Fruit fly (Drosophila melanogaster) whole organism, embryonic: ENCODE measurements around the gene janB.
A peak's percentile ranks its signal among the peaks of the same experiment; 100 is the strongest.

Experiments
- Abd-B ChIP-seq: fragments of 200-800 bp; sonication (Bioruptor generic); optimal IDR thresholded peaks from 2 replicates; lab custom pipeline; 2018; ENCODE audit warnings: missing biosample characterization, mild to moderate bottlenecking, missing genetic modification characterization, moderate library complexity
- BtbVII ChIP-seq: fragments of 200-800 bp; sonication (Bioruptor generic); optimal IDR thresholded peaks from 3 replicates; lab custom pipeline; 2017; ENCODE audit warnings: missing biosample characterization, mild to moderate bottlenecking, missing genetic modification characterization
- CG10267 ChIP-seq: fragments of 200-800 bp; sonication (Bioruptor generic); optimal IDR thresholded peaks from 2 replicates; lab custom pipeline; 2018; ENCODE audit warnings: missing biosample characterization, mild to moderate bottlenecking, missing genetic modification characterization, moderate library complexity
- CG10431 ChIP-seq: fragments of 200-800 bp; sonication (Bioruptor generic); optimal IDR thresholded peaks from 3 replicates; lab custom pipeline; 2018; ENCODE audit warnings: missing biosample characterization, mild to moderate bottlenecking, missing genetic modification characterization
- CG11247 ChIP-seq: fragments of 200-800 bp; sonication (Bioruptor generic); IDR thresholded peaks from 2 replicates; pipeline ENCODE4 v1.3.6; 2022; ENCODE audit warnings: missing biosample characterization, missing genetic modification characterization
- CG12299 ChIP-seq: fragments of 200-800 bp; sonication (Bioruptor generic); optimal IDR thresholded peaks from 2 replicates; lab custom pipeline; 2018; ENCODE audit warnings: missing biosample characterization, mild to moderate bottlenecking, missing genetic modification characterization
- CG16863 ChIP-seq: fragments of 200-800 bp; sonication (Bioruptor generic); optimal IDR thresholded peaks from 3 replicates; lab custom pipeline; 2016; ENCODE audit warnings: missing biosample characterization, missing genetic modification characterization
- CG17385 ChIP-seq: fragments of 200-800 bp; sonication (Bioruptor generic); optimal IDR thresholded peaks from 3 replicates; lab custom pipeline; 2018; ENCODE audit warnings: missing biosample characterization, mild to moderate bottlenecking, missing genetic modification characterization
- CG17829 ChIP-seq: fragments of 200-800 bp; optimal IDR thresholded peaks from 2 replicates; lab custom pipeline; 2019; ENCODE audit warnings: missing biosample characterization, mild to moderate bottlenecking, missing genetic modification characterization, moderate library complexity
- CG17912 ChIP-seq: fragments of 200-800 bp; sonication (Bioruptor generic); optimal IDR thresholded peaks from 2 replicates; lab custom pipeline; 2018; ENCODE audit warnings: missing biosample characterization, mild to moderate bottlenecking, missing genetic modification characterization
- CG18476 ChIP-seq: fragments of 200-800 bp; sonication (Bioruptor generic); optimal IDR thresholded peaks from 2 replicates; lab custom pipeline; 2016; ENCODE audit warnings: missing biosample characterization, mild to moderate bottlenecking, missing genetic modification characterization
- CG31441 ChIP-seq: fragments of 200-800 bp; sonication (Bioruptor generic); IDR thresholded peaks from 2 replicates; pipeline ENCODE4 v1.3.6; 2022; ENCODE audit warnings: missing biosample characterization, missing genetic modification characterization
- CG34376 ChIP-seq: fragments of 200-800 bp; sonication (Bioruptor generic); optimal IDR thresholded peaks from 2 replicates; lab custom pipeline; 2018; ENCODE audit warnings: missing biosample characterization, mild to moderate bottlenecking, missing genetic modification characterization
- CG5180 ChIP-seq: fragments of 200-800 bp; sonication (Bioruptor generic); optimal IDR thresholded peaks from 3 replicates; lab custom pipeline; 2017; ENCODE audit warnings: missing biosample characterization, missing genetic modification characterization, mild to moderate bottlenecking, moderate library complexity, missing genetic modification reagents
- CG6813 ChIP-seq: fragments of 200-800 bp; sonication (Bioruptor generic); optimal IDR thresholded peaks from 2 replicates; lab custom pipeline; 2017; ENCODE audit warnings: missing biosample characterization, missing genetic modification characterization, mild to moderate bottlenecking, moderate library complexity, missing genetic modification reagents
- CG7928 ChIP-seq: fragments of 200-800 bp; sonication (Bioruptor generic); optimal IDR thresholded peaks from 2 replicates; lab custom pipeline; 2017; ENCODE audit warnings: missing biosample characterization, mild to moderate bottlenecking, missing genetic modification characterization
- CG8359 ChIP-seq: fragments of 200-800 bp; sonication (Bioruptor generic); optimal IDR thresholded peaks from 2 replicates; lab custom pipeline; 2017; ENCODE audit warnings: missing biosample characterization, mild to moderate bottlenecking, missing genetic modification characterization, borderline replicate concordance
- CG9876 ChIP-seq: fragments of 200-800 bp; sonication (Bioruptor generic); optimal IDR thresholded peaks from 2 replicates; lab custom pipeline; 2016; ENCODE audit warnings: missing biosample characterization, missing genetic modification characterization
- E2f1 ChIP-seq: fragments of 200-800 bp; sonication (Bioruptor generic); IDR thresholded peaks from 2 replicates; pipeline ENCODE4 v1.3.6; 2022; ENCODE audit warnings: missing biosample characterization, missing genetic modification characterization
- Eip74EF ChIP-seq, 2 experiments: fragments of 200-800 bp in 1 of 2; fragments of >200 bp in 1 of 2; sonication (Bioruptor generic) in 1 of 2; optimal IDR thresholded peaks; 2 replicates each; lab custom pipeline; 2017 to 2019; ENCODE audit warnings: missing biosample characterization in 2 of 2, missing genetic modification characterization in 2 of 2, mild to moderate bottlenecking in 1 of 2, moderate library complexity in 1 of 2
- Ets97D ChIP-seq: fragments of 200-800 bp; sonication (Bioruptor generic); optimal IDR thresholded peaks from 3 replicates; lab custom pipeline; 2016; ENCODE audit warnings: missing biosample characterization, missing genetic modification characterization
- HLH54F ChIP-seq: fragments of 200-800 bp; sonication (Bioruptor generic); optimal IDR thresholded peaks from 3 replicates; lab custom pipeline; 2016; ENCODE audit warnings: missing biosample characterization, missing genetic modification characterization
- Hmr ChIP-seq: fragments of 200-800 bp; sonication (Bioruptor generic); optimal IDR thresholded peaks from 3 replicates; lab custom pipeline; 2017; ENCODE audit warnings: mild to moderate bottlenecking, missing biosample characterization, missing genetic modification reagents, missing genetic modification characterization
- Hmx ChIP-seq: fragments of 200-800 bp; sonication (Bioruptor generic); optimal IDR thresholded peaks from 2 replicates; lab custom pipeline; 2016; ENCODE audit warnings: missing biosample characterization, missing genetic modification characterization
- Kr ChIP-seq: fragments of 200-800 bp; sonication (Bioruptor generic); optimal IDR thresholded peaks from 2 replicates; lab custom pipeline; 2017; ENCODE audit warnings: missing biosample characterization, mild to moderate bottlenecking, missing genetic modification characterization
- Lhr ChIP-seq: fragments of 200-800 bp; sonication (Bioruptor generic); optimal IDR thresholded peaks from 3 replicates; lab custom pipeline; 2017; ENCODE audit warnings: mild to moderate bottlenecking, missing biosample characterization, missing genetic modification reagents, missing genetic modification characterization
- Mad ChIP-seq: fragments of 200-800 bp; sonication (Bioruptor generic); optimal IDR thresholded peaks from 2 replicates; lab custom pipeline; 2016; ENCODE audit warnings: missing biosample characterization, missing genetic modification characterization
- Max ChIP-seq: fragments of 200-800 bp; sonication (Bioruptor generic); optimal IDR thresholded peaks from 2 replicates; lab custom pipeline; 2016; ENCODE audit warnings: missing biosample characterization, mild to moderate bottlenecking, missing genetic modification characterization
- Med ChIP-seq: fragments of 200-800 bp; sonication (Bioruptor generic); peaks from one replicate; lab custom pipeline; 2016; ENCODE audit warnings: missing biosample characterization, missing genetic modification characterization, mild to moderate bottlenecking, inconsistent platforms, moderate library complexity
- Nf-YC ChIP-seq: fragments of 200-800 bp; optimal IDR thresholded peaks from 3 replicates; lab custom pipeline; 2019; ENCODE audit warnings: missing biosample characterization, mild to moderate bottlenecking, missing genetic modification characterization, moderate library complexity
- Pdp1 ChIP-seq, 2 experiments: fragments of 200-800 bp; sonication (Bioruptor generic); optimal IDR thresholded peaks; 3 replicates each; lab custom pipeline; 2016; ENCODE audit warnings: missing biosample characterization in 2 of 2, missing genetic modification characterization in 2 of 2, mild to moderate bottlenecking in 1 of 2, moderate library complexity in 1 of 2
- Sox102F ChIP-seq: fragments of 200-800 bp; sonication (Bioruptor generic); optimal IDR thresholded peaks from 2 replicates; lab custom pipeline; 2018; ENCODE audit warnings: missing biosample characterization, mild to moderate bottlenecking, missing genetic modification characterization, moderate library complexity
- Xrp1 ChIP-seq: fragments of 200-800 bp; sonication (Bioruptor generic); IDR thresholded peaks from 2 replicates; pipeline ENCODE4 v1.3.6; 2022; ENCODE audit warnings: missing biosample characterization, missing genetic modification characterization
- bigmax ChIP-seq: fragments of 200-800 bp; sonication (Bioruptor generic); optimal IDR thresholded peaks from 2 replicates; lab custom pipeline; 2018; ENCODE audit warnings: missing biosample characterization, mild to moderate bottlenecking, missing genetic modification characterization
- dpn ChIP-seq, 2 experiments: fragments of 200-800 bp; sonication (Bioruptor generic); optimal IDR thresholded peaks; 3 replicates each; lab custom pipeline; 2016; ENCODE audit warnings: missing biosample characterization in 2 of 2, missing genetic modification characterization in 2 of 2
- grn ChIP-seq: fragments of 200-800 bp; sonication (Bioruptor generic); optimal IDR thresholded peaks from 3 replicates; lab custom pipeline; 2017; ENCODE audit warnings: missing biosample characterization, missing genetic modification characterization
- hbn ChIP-seq: fragments of 200-800 bp; sonication (Bioruptor generic); IDR thresholded peaks from 2 replicates; pipeline ENCODE4 v1.3.6; 2022; ENCODE audit warnings: missing biosample characterization, missing genetic modification characterization; ENCODE audit not compliant: partially characterized antibody
- lilli ChIP-seq: fragments of 200-800 bp; sonication (Bioruptor generic); optimal IDR thresholded peaks from 3 replicates; lab custom pipeline; 2016; ENCODE audit warnings: missing biosample characterization, missing genetic modification characterization
- lola ChIP-seq, 3 experiments: fragments of >200 bp in 2 of 3; fragments of 200-800 bp in 1 of 3; sonication (Bioruptor generic) in 1 of 3; optimal IDR thresholded peaks; 2 replicates each; lab custom pipeline; 2017 to 2019; ENCODE audit warnings: missing biosample characterization in 3 of 3, missing genetic modification characterization in 3 of 3, mild to moderate bottlenecking in 1 of 3, moderate library complexity in 1 of 3
- mirr ChIP-seq: fragments of 200-800 bp; sonication (Bioruptor generic); optimal IDR thresholded peaks from 3 replicates; lab custom pipeline; 2018; ENCODE audit warnings: missing biosample characterization, mild to moderate bottlenecking, missing genetic modification characterization
- nerfin-2 ChIP-seq: fragments of 200-800 bp; sonication (Bioruptor generic); IDR thresholded peaks from 2 replicates; pipeline ENCODE4 v1.3.6; 2022; ENCODE audit warnings: missing biosample characterization, missing genetic modification characterization; ENCODE audit not compliant: partially characterized antibody
- pnt ChIP-seq: fragments of 200-800 bp; sonication (Bioruptor generic); optimal IDR thresholded peaks from 3 replicates; lab custom pipeline; 2016; ENCODE audit warnings: missing biosample characterization, missing genetic modification characterization
- psq ChIP-seq: fragments of 200-800 bp; sonication (Bioruptor generic); optimal IDR thresholded peaks from 2 replicates; lab custom pipeline; 2017; ENCODE audit warnings: missing biosample characterization, missing genetic modification characterization
- row ChIP-seq: fragments of 200-800 bp; sonication (Bioruptor generic); IDR thresholded peaks from 3 replicates; pipeline ENCODE4 v1.3.6; 2022; ENCODE audit warnings: missing biosample characterization, missing genetic modification characterization
- sens ChIP-seq: fragments of 200-800 bp; sonication (Bioruptor generic); peaks from one replicate; lab custom pipeline; 2016; ENCODE audit warnings: missing biosample characterization, missing genetic modification characterization
- sens-2 ChIP-seq: fragments of 200-800 bp; sonication (Bioruptor generic); IDR thresholded peaks from 2 replicates; pipeline ENCODE4 v1.3.6; 2022; ENCODE audit warnings: missing biosample characterization, missing genetic modification characterization
- toy ChIP-seq: fragments of 200-800 bp; sonication (Bioruptor generic); IDR thresholded peaks from 2 replicates; pipeline ENCODE4 v1.3.6; 2022; ENCODE audit warnings: missing biosample characterization, missing genetic modification characterization
- twi ChIP-seq: fragments of 200-800 bp; optimal IDR thresholded peaks from 2 replicates; lab custom pipeline; 2019; ENCODE audit warnings: missing biosample characterization, mild to moderate bottlenecking, missing genetic modification characterization, moderate library complexity
- zfh2 ChIP-seq: fragments of 200-800 bp; sonication (Bioruptor generic); optimal IDR thresholded peaks from 2 replicates; lab custom pipeline; 2016; ENCODE audit warnings: missing biosample characterization, missing genetic modification characterization

The janB gene

dm6 chr3R:30061980-30062379, 23.5 kb upstream of the janB start:
- TF ChIP-seq CG34376 (GFP tag; lab: Kevin White, UChicago) (peak; percentile 24), Med (GFP tag; lab: Kevin White, UChicago) (peak; percentile 73), CG5180 (GFP tag; lab: Kevin White, UChicago) (peak; percentile 28), Max (GFP tag; lab: Kevin White, UChicago) (no peak), hbn (GFP tag; lab: Robert Waterston, UW) (no peak), sens-2 (GFP tag; lab: Robert Waterston, UW) (0 out of 2 replicates have a peak, but pooled peaks have one; percentile 31), Mad (no peak), CG6813 (peak; percentile 50), sens (peak; percentile 16), Eip74EF (GFP tag; optimal IDR thresholded peaks at IDR 0.05; lab: Kevin White, UChicago) (peak in 1 of 2 experiments; percentile 4)

- TF ChIP-seq Pdp1 (GFP tag; optimal IDR thresholded peaks at IDR 0.05; lab: Kevin White, UChicago) = peak; percentile 87 to 89
- no peak for TF ChIP-seq nerfin-2 (GFP tag; lab: Robert Waterston, UW)
- TF ChIP-seq lilli (GFP tag; lab: Kevin White, UChicago) = peak; percentile 45
- peak; percentile 30 for TF ChIP-seq HLH54F (GFP tag; lab: Kevin White, UChicago)
- TF ChIP-seq CG10267 = peak; percentile 87
- peak; percentile 77 to 90 for TF ChIP-seq dpn (GFP tag; optimal IDR thresholded peaks at IDR 0.05; lab: Kevin White, UChicago)
- peak; percentile 69 for TF ChIP-seq Ets97D
- TF ChIP-seq CG17385 (GFP tag; lab: Kevin White, UChicago) = peak; percentile 70
- peak; percentile 68 for TF ChIP-seq Hmr (GFP tag; lab: Kevin White, UChicago)
- TF ChIP-seq CG34376 (GFP tag; lab: Kevin White, UChicago) = peak; percentile 37
- TF ChIP-seq Abd-B (GFP tag; lab: Kevin White, UChicago) = peak; percentile 80
- no peak for TF ChIP-seq Kr
- peak; percentile 94 for TF ChIP-seq Xrp1 (GFP tag; lab: Robert Waterston, UW)
- peak; percentile 41 for TF ChIP-seq mirr
- TF ChIP-seq CG11247 = peak; percentile 85
- TF ChIP-seq BtbVII (GFP tag; lab: Kevin White, UChicago) = peak; percentile 76
- TF ChIP-seq psq = peak; percentile 5
- peak; percentile 92 for TF ChIP-seq E2f1 (GFP tag; lab: Robert Waterston, UW)
- peak; percentile 6 for TF ChIP-seq CG10431 (GFP tag; lab: Kevin White, UChicago)
- peak; percentile 90 for TF ChIP-seq CG18476 (GFP tag; lab: Kevin White, UChicago)
- TF ChIP-seq CG9876 = peak; percentile 65
- TF ChIP-seq Hmx (GFP tag; lab: Kevin White, UChicago) = peak; percentile 40
- peak; percentile 82 for TF ChIP-seq CG31441 (GFP tag; lab: Robert Waterston, UW)
- peak; percentile 48 for TF ChIP-seq CG12299 (tag; lab: Kevin White, UChicago)
- TF ChIP-seq CG8359 (GFP tag; lab: Kevin White, UChicago) = peak; percentile 63
- TF ChIP-seq pnt = peak; percentile 89
- TF ChIP-seq Sox102F = peak; percentile 88
- peak; percentile 67 for TF ChIP-seq Nf-YC (tag; lab: Kevin White, UChicago)
- peak; percentile 38 for TF ChIP-seq zfh2 (GFP tag; lab: Kevin White, UChicago)
- no peak for TF ChIP-seq Lhr
- TF ChIP-seq grn = peak; percentile 56
- peak; percentile 89 for TF ChIP-seq CG17829 (tag; lab: Kevin White, UChicago)
- TF ChIP-seq toy (GFP tag; lab: Robert Waterston, UW) = 0 out of 2 replicates have a peak, but pooled peaks have one; percentile 36
- TF ChIP-seq CG7928 (GFP tag; lab: Kevin White, UChicago) = peak; percentile 17
- peak; percentile 91 for TF ChIP-seq row (GFP tag; lab: Robert Waterston, UW)
- TF ChIP-seq twi (tag; lab: Kevin White, UChicago) = no peak
- peak; percentile 2 for TF ChIP-seq bigmax (GFP tag; lab: Kevin White, UChicago)
- no peak for TF ChIP-seq CG17912
- TF ChIP-seq lola (GFP tag; optimal IDR thresholded peaks at IDR 0.05; lab: Kevin White, UChicago) = peak in 1 of 3 experiments; percentile 38
- TF ChIP-seq CG16863 (GFP tag; lab: Kevin White, UChicago) = peak; percentile 73
Observed at dm6 chr3R:30061154-30061482, 22.6 kb upstream of the janB start.
